Fruit fly (Drosophila melanogaster) S2 (cell line): ENCODE data around the gene Glut4EF.

Experiments used
- CG8478 ChIP-seq: fragments of >200 bp; optimal IDR thresholded peaks from 2 replicates; lab custom pipeline; 2018
- CTCF ChIP-seq, 2 experiments: fragments of >200 bp; optimal IDR thresholded peaks; 2 replicates each; lab custom pipeline; 2018

- TF ChIP-seq CG8478: no peak
- no peak for TF ChIP-seq CTCF (optimal IDR thresholded peaks at IDR 0.05; lab: Kevin White, UChicago)
Measured at dm6 chr3R:9963179-9963905, 88.9 kb downstream of the Glut4EF start.
